Worm (Caenorhabditis elegans): ENCODE data around the gene lsm-7.

ce11 chrIV:10979689-10980088 is 46.4 kb downstream of the lsm-7 start:
- no peak for TF ChIP-seq him-1 (tag; optimal IDR thresholded peaks at IDR 0.05)
- no peak for TF ChIP-seq dao-5 (tag; optimal IDR thresholded peaks at IDR 0.05)
- TF ChIP-seq W03F9.2 (tag; optimal IDR thresholded peaks at IDR 0.05), result no peak

Measured in whole organism, L4/young adult.